Fruit fly (Drosophila melanogaster) whole organism, embryonic: Measurements from ENCODE around the gene CG13367.

ENCODE experiments used
- ATbp ChIP-seq: fragments of 200-800 bp; sonication (Bioruptor generic); optimal IDR thresholded peaks from 2 replicates; lab custom pipeline; 2017; ENCODE audit warnings: missing biosample characterization, mild to moderate bottlenecking, missing genetic modification characterization, missing genetic modification reagents
- B-H1 ChIP-seq: fragments of 200-800 bp; sonication (Bioruptor generic); IDR thresholded peaks from 3 replicates; pipeline ENCODE4 v1.3.6; 2022; ENCODE audit warnings: missing biosample characterization, missing genetic modification characterization
- Bdp1 ChIP-seq: fragments of 200-800 bp; sonication (Bioruptor generic); optimal IDR thresholded peaks from 3 replicates; lab custom pipeline; 2016; ENCODE audit warnings: missing biosample characterization, missing genetic modification characterization
- CG11560 ChIP-seq: fragments of 200-800 bp; sonication (Bioruptor generic); IDR thresholded peaks from 3 replicates; pipeline ENCODE4 v1.3.6; 2022; ENCODE audit warnings: missing biosample characterization, missing genetic modification characterization
- CG1233 ChIP-seq: fragments of 200-800 bp; sonication (Bioruptor generic); optimal IDR thresholded peaks from 4 replicates; lab custom pipeline; 2018; ENCODE audit warnings: missing biosample characterization, mild to moderate bottlenecking, missing genetic modification characterization
- CG13424 ChIP-seq: fragments of 200-800 bp; sonication (Bioruptor generic); optimal IDR thresholded peaks from 2 replicates; lab custom pipeline; 2019; ENCODE audit warnings: missing biosample characterization, mild to moderate bottlenecking, missing genetic modification characterization, moderate library complexity
- CG1647 ChIP-seq: fragments of 200-800 bp; sonication (Bioruptor generic); optimal IDR thresholded peaks from 3 replicates; lab custom pipeline; 2016; ENCODE audit warnings: missing biosample characterization, missing genetic modification characterization
- CG17912 ChIP-seq: fragments of 200-800 bp; sonication (Bioruptor generic); optimal IDR thresholded peaks from 2 replicates; lab custom pipeline; 2018; ENCODE audit warnings: missing biosample characterization, mild to moderate bottlenecking, missing genetic modification characterization
- CG1792 ChIP-seq: fragments of 200-800 bp; sonication (Bioruptor generic); optimal IDR thresholded peaks from 2 replicates; lab custom pipeline; 2016; ENCODE audit warnings: missing biosample characterization, missing genetic modification characterization
- CG18262 ChIP-seq: fragments of 200-800 bp; optimal IDR thresholded peaks from 3 replicates; lab custom pipeline; 2019; ENCODE audit warnings: missing biosample characterization, mild to moderate bottlenecking, missing genetic modification characterization, moderate library complexity
- CG18476 ChIP-seq: fragments of 200-800 bp; sonication (Bioruptor generic); optimal IDR thresholded peaks from 2 replicates; lab custom pipeline; 2016; ENCODE audit warnings: missing biosample characterization, mild to moderate bottlenecking, missing genetic modification characterization
- CG32532 ChIP-seq: fragments of 200-800 bp; sonication (Bioruptor generic); IDR thresholded peaks from 2 replicates; pipeline ENCODE4 v1.3.6; 2022; ENCODE audit warnings: missing biosample characterization, missing genetic modification characterization
- CG4707 ChIP-seq: fragments of 200-800 bp; sonication (Bioruptor generic); optimal IDR thresholded peaks from 2 replicates; lab custom pipeline; 2018; ENCODE audit warnings: missing biosample characterization, mild to moderate bottlenecking, missing genetic modification characterization, moderate library complexity
- CG4854 ChIP-seq: fragments of 200-800 bp; sonication (Bioruptor generic); optimal IDR thresholded peaks from 2 replicates; lab custom pipeline; 2016; ENCODE audit warnings: missing biosample characterization, missing genetic modification characterization, inconsistent platforms
- CG5180 ChIP-seq: fragments of 200-800 bp; sonication (Bioruptor generic); optimal IDR thresholded peaks from 3 replicates; lab custom pipeline; 2017; ENCODE audit warnings: missing biosample characterization, missing genetic modification characterization, mild to moderate bottlenecking, moderate library complexity, missing genetic modification reagents
- CG5245 ChIP-seq: fragments of 200-800 bp; sonication (Bioruptor generic); optimal IDR thresholded peaks from 3 replicates; lab custom pipeline; 2016; ENCODE audit warnings: missing biosample characterization, missing genetic modification characterization
- CG6175 ChIP-seq: fragments of 200-800 bp; sonication (Bioruptor generic); IDR thresholded peaks from 3 replicates; pipeline ENCODE4 v1.3.6; 2022; ENCODE audit warnings: missing biosample characterization, missing genetic modification characterization
- CG7786 ChIP-seq: fragments of 200-800 bp; sonication (Bioruptor generic); optimal IDR thresholded peaks from 2 replicates; lab custom pipeline; 2016; ENCODE audit warnings: missing biosample characterization, missing genetic modification characterization
- CG8388 ChIP-seq: fragments of 200-800 bp; sonication (Bioruptor generic); optimal IDR thresholded peaks from 2 replicates; lab custom pipeline; 2019; ENCODE audit warnings: missing biosample characterization, mild to moderate bottlenecking, missing genetic modification characterization, moderate library complexity
- CG9437 ChIP-seq: fragments of 200-800 bp; sonication (Bioruptor generic); optimal IDR thresholded peaks from 2 replicates; lab custom pipeline; 2018; ENCODE audit warnings: missing biosample characterization, mild to moderate bottlenecking, missing genetic modification characterization
- D ChIP-seq, 2 experiments: fragments of 200-800 bp in 1 of 2; fragments of >200 bp in 1 of 2; sonication (Bioruptor generic) in 1 of 2; optimal IDR thresholded peaks; 2 replicates in 1 of 2; 3 replicates in 1 of 2; lab custom pipeline; 2017; ENCODE audit warnings: mild to moderate bottlenecking in 1 of 2, missing biosample characterization in 1 of 2, missing genetic modification characterization in 1 of 2, missing genetic modification reagents in 1 of 2
- Fer1 ChIP-seq: fragments of 200-800 bp; sonication (Bioruptor generic); optimal IDR thresholded peaks from 2 replicates; lab custom pipeline; 2017; ENCODE audit warnings: missing biosample characterization, mild to moderate bottlenecking, missing genetic modification characterization
- Gug ChIP-seq: fragments of 200-800 bp; sonication (Bioruptor generic); IDR thresholded peaks from 4 replicates; pipeline ENCODE4 v1.3.6; 2022; ENCODE audit warnings: missing biosample characterization, missing genetic modification characterization
- H2.0 ChIP-seq: fragments of 200-800 bp; sonication (Bioruptor generic); IDR thresholded peaks from 2 replicates; pipeline ENCODE4 v1.3.6; 2022; ENCODE audit warnings: missing biosample characterization, missing genetic modification characterization
- HLHmδ ChIP-seq: fragments of 200-800 bp; sonication (Bioruptor generic); optimal IDR thresholded peaks from 2 replicates; lab custom pipeline; 2018; ENCODE audit warnings: missing biosample characterization, mild to moderate bottlenecking, missing genetic modification characterization, moderate library complexity
- HmgZ ChIP-seq: fragments of 200-800 bp; sonication (Bioruptor generic); optimal IDR thresholded peaks from 2 replicates; lab custom pipeline; 2018; ENCODE audit warnings: missing biosample characterization, mild to moderate bottlenecking, missing genetic modification characterization
- Hr3 ChIP-seq: fragments of 200-800 bp; sonication (Bioruptor generic); optimal IDR thresholded peaks from 3 replicates; lab custom pipeline; 2016; ENCODE audit warnings: missing biosample characterization, missing genetic modification characterization
- Lpt ChIP-seq: fragments of >200 bp; optimal IDR thresholded peaks from 2 replicates; lab custom pipeline; 2018; ENCODE audit warnings: missing biosample characterization, missing genetic modification characterization
- Max ChIP-seq: fragments of 200-800 bp; sonication (Bioruptor generic); optimal IDR thresholded peaks from 2 replicates; lab custom pipeline; 2016; ENCODE audit warnings: missing biosample characterization, mild to moderate bottlenecking, missing genetic modification characterization
- Mrtf ChIP-seq: fragments of 200-800 bp; sonication (Bioruptor generic); IDR thresholded peaks from 3 replicates; pipeline ENCODE4 v1.3.6; 2022; ENCODE audit warnings: missing biosample characterization, missing genetic modification characterization
- Nf-YC ChIP-seq: fragments of 200-800 bp; optimal IDR thresholded peaks from 3 replicates; lab custom pipeline; 2019; ENCODE audit warnings: missing biosample characterization, mild to moderate bottlenecking, missing genetic modification characterization, moderate library complexity
- Pdp1 ChIP-seq, 2 experiments: fragments of 200-800 bp; sonication (Bioruptor generic); optimal IDR thresholded peaks; 3 replicates each; lab custom pipeline; 2016; ENCODE audit warnings: missing biosample characterization in 2 of 2, missing genetic modification characterization in 2 of 2, mild to moderate bottlenecking in 1 of 2, moderate library complexity in 1 of 2
- Sox100B ChIP-seq: fragments of 200-800 bp; sonication (Bioruptor generic); optimal IDR thresholded peaks from 3 replicates; lab custom pipeline; 2018; ENCODE audit warnings: missing biosample characterization, mild to moderate bottlenecking, missing genetic modification characterization
- Sox102F ChIP-seq: fragments of 200-800 bp; sonication (Bioruptor generic); optimal IDR thresholded peaks from 2 replicates; lab custom pipeline; 2018; ENCODE audit warnings: missing biosample characterization, mild to moderate bottlenecking, missing genetic modification characterization, moderate library complexity
- Xrp1 ChIP-seq: fragments of 200-800 bp; sonication (Bioruptor generic); IDR thresholded peaks from 2 replicates; pipeline ENCODE4 v1.3.6; 2022; ENCODE audit warnings: missing biosample characterization, missing genetic modification characterization
- al ChIP-seq: fragments of 200-800 bp; sonication (Bioruptor generic); IDR thresholded peaks from 2 replicates; pipeline ENCODE4 v1.3.6; 2022; ENCODE audit warnings: missing biosample characterization, missing genetic modification characterization
- amos ChIP-seq: fragments of 200-800 bp; sonication (Bioruptor generic); IDR thresholded peaks from 2 replicates; pipeline ENCODE4 v1.3.6; 2022; ENCODE audit warnings: missing biosample characterization, missing genetic modification characterization; ENCODE audit not compliant: partially characterized antibody
- bowl ChIP-seq: fragments of 200-800 bp; sonication (Bioruptor generic); IDR thresholded peaks from 2 replicates; pipeline ENCODE4 v1.3.6; 2022; ENCODE audit warnings: missing biosample characterization, missing genetic modification characterization
- br ChIP-seq: fragments of >200 bp; optimal IDR thresholded peaks from 2 replicates; lab custom pipeline; 2017
- fd96Cb ChIP-seq: fragments of 200-800 bp; sonication (Bioruptor generic); optimal IDR thresholded peaks from 2 replicates; lab custom pipeline; 2018; ENCODE audit warnings: missing biosample characterization, mild to moderate bottlenecking, missing genetic modification characterization, moderate library complexity
- fru ChIP-seq: fragments of >200 bp; optimal IDR thresholded peaks from 2 replicates; lab custom pipeline; 2017
- fu2 ChIP-seq: fragments of 200-800 bp; sonication (Bioruptor generic); optimal IDR thresholded peaks from 2 replicates; lab custom pipeline; 2016; ENCODE audit warnings: missing biosample characterization, missing genetic modification characterization
- gcm2 ChIP-seq: fragments of 200-800 bp; sonication (Bioruptor generic); optimal IDR thresholded peaks from 2 replicates; lab custom pipeline; 2016; ENCODE audit warnings: missing biosample characterization, missing genetic modification characterization
- grn ChIP-seq: fragments of 200-800 bp; sonication (Bioruptor generic); optimal IDR thresholded peaks from 3 replicates; lab custom pipeline; 2017; ENCODE audit warnings: missing biosample characterization, missing genetic modification characterization
- gro ChIP-seq: fragments of 200-800 bp; sonication (Bioruptor generic); optimal IDR thresholded peaks from 2 replicates; lab custom pipeline; 2016; ENCODE audit warnings: missing biosample characterization, missing genetic modification characterization
- lola ChIP-seq, 3 experiments: fragments of >200 bp in 2 of 3; fragments of 200-800 bp in 1 of 3; sonication (Bioruptor generic) in 1 of 3; optimal IDR thresholded peaks; 2 replicates each; lab custom pipeline; 2017 to 2019; ENCODE audit warnings: missing biosample characterization in 3 of 3, missing genetic modification characterization in 3 of 3, mild to moderate bottlenecking in 1 of 3, moderate library complexity in 1 of 3
- peb ChIP-seq: fragments of 200-800 bp; sonication (Bioruptor generic); IDR thresholded peaks from 2 replicates; pipeline ENCODE4 v1.3.6; 2022; ENCODE audit warnings: missing biosample characterization, missing genetic modification characterization
- pnt ChIP-seq: fragments of 200-800 bp; sonication (Bioruptor generic); optimal IDR thresholded peaks from 3 replicates; lab custom pipeline; 2016; ENCODE audit warnings: missing biosample characterization, missing genetic modification characterization
- ssp ChIP-seq: fragments of 200-800 bp; sonication (Bioruptor generic); IDR thresholded peaks from 2 replicates; pipeline ENCODE4 v1.3.6; 2022; ENCODE audit warnings: missing biosample characterization, missing genetic modification characterization
- tio ChIP-seq: fragments of 200-800 bp; sonication (Bioruptor generic); optimal IDR thresholded peaks from 2 replicates; lab custom pipeline; 2017; ENCODE audit warnings: missing biosample characterization, missing genetic modification characterization, inconsistent platforms

CG13367 gene

dm6 chrX:655492-656379 is 11.2 kb downstream of the CG13367 start, which contains the start of the genes Hmt4-20 and SkpA (continued):
- no peak for TF ChIP-seq Bdp1 (GFP tag; lab: Kevin White, UChicago)
- TF ChIP-seq B-H1 (GFP tag; lab: Robert Waterston, UW) = no peak
- TF ChIP-seq HLHmδ (GFP tag; lab: Kevin White, UChicago) = no peak
- TF ChIP-seq Hr3 (GFP tag; lab: Kevin White, UChicago) = no peak
- TF ChIP-seq CG11560 (tag; lab: Robert Waterston, UW) = peak; percentile 59; the same call in 2 of the 3 replicates
- TF ChIP-seq bowl (GFP tag; lab: Robert Waterston, UW) = no peak
- TF ChIP-seq CG13424 (tag; lab: Kevin White, UChicago) = no peak
- no peak for TF ChIP-seq CG18476 (GFP tag; lab: Kevin White, UChicago)
- no peak for TF ChIP-seq CG1647 (GFP tag; lab: Kevin White, UChicago)
- peak; percentile 97 for TF ChIP-seq amos (GFP tag; lab: Robert Waterston, UW)
- TF ChIP-seq CG32532 (GFP tag; lab: Robert Waterston, UW) = no peak
- TF ChIP-seq pnt = no peak
- peak in 1 of 2 experiments; percentile 36 for TF ChIP-seq Pdp1 (GFP tag; optimal IDR thresholded peaks at IDR 0.05; lab: Kevin White, UChicago)
- peak; percentile 15; the same call in 1 of the 4 replicates for TF ChIP-seq Gug
- no peak for TF ChIP-seq Xrp1 (GFP tag; lab: Robert Waterston, UW)
- no peak for TF ChIP-seq CG8388 (GFP tag; lab: Kevin White, UChicago)
- TF ChIP-seq fd96Cb (tag; lab: Kevin White, UChicago) = no peak
- TF ChIP-seq CG6175 (GFP tag; lab: Robert Waterston, UW) = no peak
- no peak for TF ChIP-seq CG5245 (GFP tag; lab: Kevin White, UChicago)
- TF ChIP-seq CG1792 (GFP tag; lab: Kevin White, UChicago) = no peak
- no peak for TF ChIP-seq tio
- no peak for TF ChIP-seq H2.0 (GFP tag; lab: Robert Waterston, UW)
- TF ChIP-seq Nf-YC (tag; lab: Kevin White, UChicago) = no peak
- TF ChIP-seq CG5180 (GFP tag; lab: Kevin White, UChicago) = no peak
- no peak for TF ChIP-seq CG9437 (GFP tag; lab: Kevin White, UChicago)
- no peak for TF ChIP-seq HmgZ (tag; lab: Kevin White, UChicago)
- no peak for TF ChIP-seq CG4707 (GFP tag; lab: Kevin White, UChicago)
- TF ChIP-seq Fer1 = no peak
- TF ChIP-seq fru (lab: Kevin White, UChicago) = no peak
- no peak for TF ChIP-seq Mrtf
- no peak for TF ChIP-seq CG7786 (GFP tag; lab: Kevin White, UChicago)
- TF ChIP-seq fu2 (GFP tag; lab: Kevin White, UChicago) = no peak
- no peak for TF ChIP-seq Lpt (GFP tag; lab: Kevin White, UChicago)
- no peak for TF ChIP-seq CG17912 (GFP tag; lab: Kevin White, UChicago)
- peak in 1 of 3 experiments; percentile 13 for TF ChIP-seq lola (GFP tag; optimal IDR thresholded peaks at IDR 0.05; lab: Kevin White, UChicago)
- no peak for TF ChIP-seq ssp (GFP tag; lab: Robert Waterston, UW)
- no peak for TF ChIP-seq Max (GFP tag; lab: Kevin White, UChicago)
- no peak for TF ChIP-seq peb (GFP tag; lab: Robert Waterston, UW)
- no peak for TF ChIP-seq gcm2 (GFP tag; lab: Kevin White, UChicago)
- TF ChIP-seq al (GFP tag; lab: Robert Waterston, UW) = no peak
- TF ChIP-seq gro (GFP tag; lab: Kevin White, UChicago) = no peak
- no peak for TF ChIP-seq CG1233 (GFP tag; lab: Kevin White, UChicago)
- TF ChIP-seq grn = no peak
- no peak for TF ChIP-seq CG18262 (tag; lab: Kevin White, UChicago)
- TF ChIP-seq Sox102F (GFP tag; lab: Kevin White, UChicago) = no peak
- TF ChIP-seq br = no peak
- no peak for TF ChIP-seq Sox100B (GFP tag; lab: Kevin White, UChicago)
- TF ChIP-seq D (optimal IDR thresholded peaks at IDR 0.05; lab: Kevin White, UChicago) = peak; percentile 84
- TF ChIP-seq D (GFP tag; optimal IDR thresholded peaks at IDR 0.05; lab: Kevin White, UChicago) = no peak
- no peak for TF ChIP-seq CG4854 (GFP tag; lab: Kevin White, UChicago)
- no peak for TF ChIP-seq ATbp
